Worm (Caenorhabditis elegans): ENCODE results near the gene srab-9.

The srab-9 gene

ce11 chrV:3169838-3170237, 28.7 kb upstream of the srab-9 start, which contains the start of gene srbc-6:
srbc-6 (plus strand) TSS chrV:3170138.
- TF ChIP-seq nhr-2 (tag; optimal IDR thresholded peaks at IDR 0.05) (no peak), lin-13 (tag; optimal IDR thresholded peaks at IDR 0.05) (no peak), snpc-4 (tag; optimal IDR thresholded peaks at IDR 0.05) (no peak), flh-1 (GFP tag; optimal IDR thresholded peaks at IDR 0.05) (no peak), elt-1 (tag; optimal IDR thresholded peaks at IDR 0.05; ENCODE audit: borderline replicate concordance, insufficient read depth) (no peak), mep-1 (tag; optimal IDR thresholded peaks at IDR 0.05) (no peak), pha-4 (tag; optimal IDR thresholded peaks at IDR 0.05) (no peak), ces-1 (GFP tag; optimal IDR thresholded peaks at IDR 0.05) (no peak), zip-8 (tag; optimal IDR thresholded peaks at IDR 0.05) (no peak), elt-3 (tag; optimal IDR thresholded peaks at IDR 0.05) (no peak), lin-32 (GFP tag; optimal IDR thresholded peaks at IDR 0.05) (no peak), mls-2 (tag; optimal IDR thresholded peaks at IDR 0.05) (no peak), nhr-12 (tag; optimal IDR thresholded peaks at IDR 0.05) (no peak), ceh-43 (GFP tag; optimal IDR thresholded peaks at IDR 0.05) (no peak)

ce11 chrV:3168650-3169049, 27.6 kb upstream of the srab-9 start, which contains the start of gene C36C5.15:
C36C5.15 (minus strand) TSS chrV:3168750.
- no peak for TF ChIP-seq sptf-1 (tag; optimal IDR thresholded peaks at IDR 0.05)
- TF ChIP-seq lin-32 (GFP tag; optimal IDR thresholded peaks at IDR 0.05): no peak
- TF ChIP-seq ham-2 (GFP tag; optimal IDR thresholded peaks at IDR 0.05): no peak
- no peak for TF ChIP-seq nhr-28 (tag; optimal IDR thresholded peaks at IDR 0.05)
- no peak for TF ChIP-seq M03D4.4 (tag; optimal IDR thresholded peaks at IDR 0.05)
- no peak for TF ChIP-seq blmp-1 (tag; optimal IDR thresholded peaks at IDR 0.05)
- TF ChIP-seq unc-120 (tag; optimal IDR thresholded peaks at IDR 0.05; ENCODE audit: poor library complexity, severe bottlenecking): no peak
- TF ChIP-seq ces-1 (GFP tag; optimal IDR thresholded peaks at IDR 0.05): no peak
- TF ChIP-seq nhr-2 (tag; optimal IDR thresholded peaks at IDR 0.05): no peak
- TF ChIP-seq elt-1 (tag; optimal IDR thresholded peaks at IDR 0.05; ENCODE audit: borderline replicate concordance, insufficient read depth): no peak
- TF ChIP-seq nhr-237 (tag; optimal IDR thresholded peaks at IDR 0.05): no peak
- no peak for TF ChIP-seq tbx-8 (GFP tag; optimal IDR thresholded peaks at IDR 0.05)
- TF ChIP-seq unc-39 (tag; optimal IDR thresholded peaks at IDR 0.05): no peak
- no peak for TF ChIP-seq mep-1 (tag; optimal IDR thresholded peaks at IDR 0.05)
- TF ChIP-seq lsy-2 (tag; optimal IDR thresholded peaks at IDR 0.05): no peak
- TF ChIP-seq cnd-1 (tag; optimal IDR thresholded peaks at IDR 0.05): no peak
- TF ChIP-seq snpc-4 (tag; optimal IDR thresholded peaks at IDR 0.05): no peak
- TF ChIP-seq unc-62 (GFP tag; optimal IDR thresholded peaks at IDR 0.05): no peak
- no peak for TF ChIP-seq sem-2 (GFP tag; optimal IDR thresholded peaks at IDR 0.05)
- TF ChIP-seq nhr-12 (tag; optimal IDR thresholded peaks at IDR 0.05): no peak

- TF ChIP-seq elt-1 (tag; optimal IDR thresholded peaks at IDR 0.05; ENCODE audit: borderline replicate concordance, insufficient read depth): no peak
- TF ChIP-seq drap-1 (GFP tag; optimal IDR thresholded peaks at IDR 0.05): no peak
- no peak for TF ChIP-seq flh-1 (GFP tag; optimal IDR thresholded peaks at IDR 0.05)
- no peak for TF ChIP-seq ztf-11 (tag; optimal IDR thresholded peaks at IDR 0.05)
- TF ChIP-seq blmp-1 (tag; optimal IDR thresholded peaks at IDR 0.05): no peak
These were observed 25.2 kb upstream of the srab-9 start, which contains the start of gene C36C5.4 for ce11 chrV:3166260-3166659. C36C5.4 (plus strand) TSS chrV:3166560.

ce11 chrV:3165438-3165837, 24.3 kb upstream of the srab-9 start, which contains the start of gene C36C5.14:
C36C5.14 (minus strand) TSS chrV:3165538.
- TF ChIP-seq ham-2 (GFP tag; optimal IDR thresholded peaks at IDR 0.05) (no peak), unc-39 (tag; optimal IDR thresholded peaks at IDR 0.05) (no peak), M03D4.4 (tag; optimal IDR thresholded peaks at IDR 0.05) (no peak), ces-1 (GFP tag; optimal IDR thresholded peaks at IDR 0.05) (no peak), unc-120 (tag; optimal IDR thresholded peaks at IDR 0.05; ENCODE audit: poor library complexity, severe bottlenecking) (no peak), lin-13 (tag; optimal IDR thresholded peaks at IDR 0.05) (no peak), sptf-1 (tag; optimal IDR thresholded peaks at IDR 0.05) (no peak), bed-3 (GFP tag; optimal IDR thresholded peaks at IDR 0.05) (no peak), ceh-43 (GFP tag; optimal IDR thresholded peaks at IDR 0.05) (no peak), ceh-83 (GFP tag; optimal IDR thresholded peaks at IDR 0.05) (no peak), ceh-39 (tag; optimal IDR thresholded peaks at IDR 0.05) (no peak), zip-8 (tag; optimal IDR thresholded peaks at IDR 0.05) (no peak), mab-5 (tag; optimal IDR thresholded peaks at IDR 0.05) (no peak), elt-1 (tag; optimal IDR thresholded peaks at IDR 0.05; ENCODE audit: borderline replicate concordance, insufficient read depth) (no peak), nhr-12 (tag; optimal IDR thresholded peaks at IDR 0.05) (no peak)

Data from whole organism, mixed stage, embryonic.